Worm (Caenorhabditis elegans): ENCODE data around the gene npp-5.

DNA sequence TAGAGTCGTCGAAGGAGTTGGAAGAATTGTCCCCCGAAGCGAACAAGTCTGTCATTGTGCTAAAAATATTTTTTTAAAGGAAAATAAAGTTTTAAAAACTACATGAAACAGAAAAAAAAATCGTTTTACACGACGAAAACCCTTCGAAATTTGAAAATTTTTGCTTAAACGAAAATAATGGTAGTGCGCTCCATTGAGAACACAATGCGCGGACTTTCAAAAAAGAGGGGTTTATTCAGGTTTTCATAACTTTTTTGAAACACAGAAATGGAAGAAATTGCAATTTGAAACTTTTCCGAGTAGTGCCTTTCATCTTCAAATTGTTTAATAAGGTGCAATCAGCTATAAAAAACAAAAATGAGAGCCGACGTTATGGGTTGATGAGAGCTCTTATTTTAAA lies at the start of gene npp-5:
- TF ChIP-seq jun-1 (tag; optimal IDR thresholded peaks at IDR 0.05) (no peak), pqm-1 (tag; optimal IDR thresholded peaks at IDR 0.05) (no peak), egl-27 (tag; optimal IDR thresholded peaks at IDR 0.05) (no peak), zag-1 (tag; optimal IDR thresholded peaks at IDR 0.05) (no peak)

All from whole organism, L3 larva.